Fruit fly (Drosophila melanogaster) whole organism, embryonic: ENCODE results near the gene ZAP3.

Experiments
- Aef1 ChIP-seq: fragments of 200-800 bp; sonication (Bioruptor generic); IDR thresholded peaks from 3 replicates; pipeline ENCODE4 v1.3.6; 2022; ENCODE audit warnings: missing biosample characterization, missing genetic modification characterization
- Asciz ChIP-seq: fragments of 200-800 bp; sonication (Bioruptor generic); optimal IDR thresholded peaks from 2 replicates; lab custom pipeline; 2017; ENCODE audit warnings: missing biosample characterization, mild to moderate bottlenecking, missing genetic modification characterization, missing genetic modification reagents
- B-H2 ChIP-seq: fragments of 200-800 bp; sonication (Bioruptor generic); optimal IDR thresholded peaks from 2 replicates; lab custom pipeline; 2018; ENCODE audit warnings: missing biosample characterization, mild to moderate bottlenecking, missing genetic modification characterization
- Blimp-1 ChIP-seq: fragments of 200-800 bp; sonication (Bioruptor generic); optimal IDR thresholded peaks from 3 replicates; lab custom pipeline; 2018; ENCODE audit warnings: missing biosample characterization, missing genetic modification characterization, mild to moderate bottlenecking, moderate library complexity, missing genetic modification reagents
- CG11247 ChIP-seq: fragments of 200-800 bp; sonication (Bioruptor generic); IDR thresholded peaks from 2 replicates; pipeline ENCODE4 v1.3.6; 2022; ENCODE audit warnings: missing biosample characterization, missing genetic modification characterization
- CG11695 ChIP-seq: fragments of 200-800 bp; sonication (Bioruptor generic); IDR thresholded peaks from 3 replicates; pipeline ENCODE4 v1.3.6; 2022; ENCODE audit warnings: missing biosample characterization, missing genetic modification characterization
- CG14965 ChIP-seq: fragments of 200-800 bp; sonication (Bioruptor generic); optimal IDR thresholded peaks from 2 replicates; lab custom pipeline; 2016; ENCODE audit warnings: missing biosample characterization, missing genetic modification characterization, borderline replicate concordance
- CG15479 ChIP-seq: fragments of 200-800 bp; sonication (Bioruptor generic); optimal IDR thresholded peaks from 3 replicates; lab custom pipeline; 2019; ENCODE audit warnings: missing biosample characterization, mild to moderate bottlenecking, missing genetic modification characterization, moderate library complexity
- CG15514 ChIP-seq: fragments of 200-800 bp; sonication (Bioruptor generic); optimal IDR thresholded peaks from 3 replicates; lab custom pipeline; 2017; ENCODE audit warnings: missing biosample characterization, missing genetic modification characterization, mild to moderate bottlenecking, moderate library complexity, missing genetic modification reagents
- CG16813 ChIP-seq: fragments of 200-800 bp; sonication (Bioruptor generic); IDR thresholded peaks from 3 replicates; pipeline ENCODE4 v1.3.6; 2022; ENCODE audit warnings: missing biosample characterization, missing genetic modification characterization; ENCODE audit not compliant: partially characterized antibody
- CG17568 ChIP-seq: fragments of 200-800 bp; sonication (Bioruptor generic); optimal IDR thresholded peaks from 2 replicates; lab custom pipeline; 2018; ENCODE audit warnings: missing biosample characterization, mild to moderate bottlenecking, missing genetic modification characterization, moderate library complexity
- CG1792 ChIP-seq: fragments of 200-800 bp; sonication (Bioruptor generic); optimal IDR thresholded peaks from 2 replicates; lab custom pipeline; 2016; ENCODE audit warnings: missing biosample characterization, missing genetic modification characterization
- CG2199 ChIP-seq: fragments of 200-800 bp; sonication (Bioruptor generic); IDR thresholded peaks from 3 replicates; pipeline ENCODE4 v1.3.6; 2022; ENCODE audit warnings: missing biosample characterization, missing genetic modification characterization
- CG3281 ChIP-seq: fragments of 200-800 bp; sonication (Bioruptor generic); optimal IDR thresholded peaks from 3 replicates; lab custom pipeline; 2017; ENCODE audit warnings: missing biosample characterization, mild to moderate bottlenecking, missing genetic modification characterization
- CG33213 ChIP-seq: fragments of 200-800 bp; sonication (Bioruptor generic); optimal IDR thresholded peaks from 3 replicates; lab custom pipeline; 2016; ENCODE audit warnings: missing biosample characterization, missing genetic modification characterization
- CG3407 ChIP-seq: fragments of 200-800 bp; sonication (Bioruptor generic); optimal IDR thresholded peaks from 2 replicates; lab custom pipeline; 2018; ENCODE audit warnings: missing biosample characterization, mild to moderate bottlenecking, missing genetic modification characterization
- CG3847 ChIP-seq: fragments of 200-800 bp; sonication (Bioruptor generic); IDR thresholded peaks from 2 replicates; pipeline ENCODE4 v1.3.6; 2022; ENCODE audit warnings: missing biosample characterization, missing genetic modification characterization
- CG42726 ChIP-seq: fragments of 200-800 bp; sonication (Bioruptor generic); IDR thresholded peaks from 2 replicates; pipeline ENCODE4 v1.3.6; 2022; ENCODE audit warnings: missing biosample characterization, missing genetic modification characterization; ENCODE audit not compliant: partially characterized antibody
- CG4854 ChIP-seq: fragments of 200-800 bp; sonication (Bioruptor generic); optimal IDR thresholded peaks from 2 replicates; lab custom pipeline; 2016; ENCODE audit warnings: missing biosample characterization, missing genetic modification characterization, inconsistent platforms
- CG6813 ChIP-seq: fragments of 200-800 bp; sonication (Bioruptor generic); optimal IDR thresholded peaks from 2 replicates; lab custom pipeline; 2017; ENCODE audit warnings: missing biosample characterization, missing genetic modification characterization, mild to moderate bottlenecking, moderate library complexity, missing genetic modification reagents
- CG9215 ChIP-seq: fragments of 200-800 bp; sonication (Bioruptor generic); IDR thresholded peaks from 2 replicates; pipeline ENCODE4 v1.3.6; 2022; ENCODE audit warnings: missing biosample characterization, missing genetic modification characterization
- ERR ChIP-seq: fragments of 200-800 bp; sonication (Bioruptor generic); optimal IDR thresholded peaks from 2 replicates; lab custom pipeline; 2016; ENCODE audit warnings: missing biosample characterization, missing genetic modification characterization
- Ets97D ChIP-seq: fragments of 200-800 bp; sonication (Bioruptor generic); optimal IDR thresholded peaks from 3 replicates; lab custom pipeline; 2016; ENCODE audit warnings: missing biosample characterization, missing genetic modification characterization
- H15 ChIP-seq: fragments of 200-800 bp; sonication (Bioruptor generic); IDR thresholded peaks from 3 replicates; pipeline ENCODE4 v1.3.6; 2022; ENCODE audit warnings: missing biosample characterization, missing genetic modification characterization
- Hey ChIP-seq: fragments of 200-800 bp; sonication (Bioruptor generic); optimal IDR thresholded peaks from 3 replicates; lab custom pipeline; 2018; ENCODE audit warnings: missing biosample characterization, mild to moderate bottlenecking, missing genetic modification characterization
- HmgZ ChIP-seq: fragments of 200-800 bp; sonication (Bioruptor generic); optimal IDR thresholded peaks from 2 replicates; lab custom pipeline; 2018; ENCODE audit warnings: missing biosample characterization, mild to moderate bottlenecking, missing genetic modification characterization
- Hmx ChIP-seq: fragments of 200-800 bp; sonication (Bioruptor generic); optimal IDR thresholded peaks from 2 replicates; lab custom pipeline; 2016; ENCODE audit warnings: missing biosample characterization, missing genetic modification characterization
- Hr3 ChIP-seq: fragments of 200-800 bp; sonication (Bioruptor generic); optimal IDR thresholded peaks from 3 replicates; lab custom pipeline; 2016; ENCODE audit warnings: missing biosample characterization, missing genetic modification characterization
- Hsf ChIP-seq: fragments of 200-800 bp; sonication (Bioruptor generic); optimal IDR thresholded peaks from 3 replicates; lab custom pipeline; 2016; ENCODE audit warnings: missing biosample characterization, missing genetic modification characterization
- Max ChIP-seq: fragments of 200-800 bp; sonication (Bioruptor generic); optimal IDR thresholded peaks from 2 replicates; lab custom pipeline; 2016; ENCODE audit warnings: missing biosample characterization, mild to moderate bottlenecking, missing genetic modification characterization
- Mes4 ChIP-seq: fragments of 200-800 bp; sonication (Bioruptor generic); optimal IDR thresholded peaks from 2 replicates; lab custom pipeline; 2016; ENCODE audit warnings: missing biosample characterization, missing genetic modification characterization
- Mrtf ChIP-seq: fragments of 200-800 bp; sonication (Bioruptor generic); IDR thresholded peaks from 3 replicates; pipeline ENCODE4 v1.3.6; 2022; ENCODE audit warnings: missing biosample characterization, missing genetic modification characterization
- Optix ChIP-seq: fragments of 200-800 bp; sonication (Bioruptor generic); IDR thresholded peaks from 3 replicates; pipeline ENCODE4 v1.3.6; 2022; ENCODE audit warnings: missing biosample characterization, missing genetic modification characterization
- Poxn ChIP-seq: fragments of 200-800 bp; sonication (Bioruptor generic); IDR thresholded peaks from 2 replicates; pipeline ENCODE4 v1.3.6; 2022; ENCODE audit warnings: missing biosample characterization, missing genetic modification characterization
- Sin3A ChIP-seq: fragments of >200 bp; optimal IDR thresholded peaks from 2 replicates; lab custom pipeline; 2018
- Taf1 ChIP-seq: fragments of 200-800 bp; sonication (Bioruptor generic); IDR thresholded peaks from 2 replicates; pipeline ENCODE4 v1.3.6; 2022; ENCODE audit warnings: missing biosample characterization, missing genetic modification characterization
- Vsx1 ChIP-seq: fragments of 200-800 bp; sonication (Bioruptor generic); optimal IDR thresholded peaks from 2 replicates; lab custom pipeline; 2017; ENCODE audit warnings: missing biosample characterization, mild to moderate bottlenecking, missing genetic modification characterization, missing genetic modification reagents
- Xbp1 ChIP-seq: fragments of 200-800 bp; sonication (Bioruptor generic); optimal IDR thresholded peaks from 3 replicates; lab custom pipeline; 2016; ENCODE audit warnings: missing biosample characterization, mild to moderate bottlenecking, missing genetic modification characterization
- ato ChIP-seq: fragments of 200-800 bp; sonication (Bioruptor generic); IDR thresholded peaks from 2 replicates; pipeline ENCODE4 v1.3.6; 2022; ENCODE audit warnings: missing biosample characterization, missing genetic modification characterization; ENCODE audit not compliant: partially characterized antibody
- eve ChIP-seq, 2 experiments: fragments of >200 bp; optimal IDR thresholded peaks; 2 replicates each; lab custom pipeline; 2017; ENCODE audit warnings: missing biosample characterization in 2 of 2, missing genetic modification characterization in 2 of 2
- eyg ChIP-seq: fragments of 200-800 bp; sonication (Bioruptor generic); optimal IDR thresholded peaks from 3 replicates; lab custom pipeline; 2016; ENCODE audit warnings: missing biosample characterization, missing genetic modification characterization
- grau ChIP-seq: fragments of 200-800 bp; optimal IDR thresholded peaks from 3 replicates; lab custom pipeline; 2019; ENCODE audit warnings: missing biosample characterization, mild to moderate bottlenecking, missing genetic modification characterization, moderate library complexity
- insv ChIP-seq, 2 experiments: fragments of 200-800 bp; sonication (Bioruptor generic); optimal IDR thresholded peaks; 3 replicates each; lab custom pipeline; 2016 to 2018; ENCODE audit warnings: missing biosample characterization in 2 of 2, missing genetic modification characterization in 2 of 2
- jumu ChIP-seq: fragments of 200-800 bp; sonication (Bioruptor generic); optimal IDR thresholded peaks from 3 replicates; lab custom pipeline; 2016; ENCODE audit warnings: missing biosample characterization, missing genetic modification characterization
- lilli ChIP-seq: fragments of 200-800 bp; sonication (Bioruptor generic); optimal IDR thresholded peaks from 3 replicates; lab custom pipeline; 2016; ENCODE audit warnings: missing biosample characterization, missing genetic modification characterization
- mam ChIP-seq: fragments of 200-800 bp; sonication (Bioruptor generic); optimal IDR thresholded peaks from 3 replicates; lab custom pipeline; 2016; ENCODE audit warnings: missing biosample characterization, missing genetic modification characterization
- pnt ChIP-seq: fragments of 200-800 bp; sonication (Bioruptor generic); optimal IDR thresholded peaks from 3 replicates; lab custom pipeline; 2016; ENCODE audit warnings: missing biosample characterization, missing genetic modification characterization
- pros ChIP-seq: fragments of 200-800 bp; sonication (Bioruptor generic); optimal IDR thresholded peaks from 3 replicates; lab custom pipeline; 2019; ENCODE audit warnings: missing biosample characterization, mild to moderate bottlenecking, missing genetic modification characterization, moderate library complexity
- trem ChIP-seq: fragments of 200-800 bp; optimal IDR thresholded peaks from 3 replicates; lab custom pipeline; 2019; ENCODE audit warnings: missing biosample characterization, mild to moderate bottlenecking, missing genetic modification characterization, moderate library complexity
- wek ChIP-seq: fragments of 200-800 bp; sonication (Bioruptor generic); optimal IDR thresholded peaks from 3 replicates; lab custom pipeline; 2018; ENCODE audit warnings: missing biosample characterization, mild to moderate bottlenecking, missing genetic modification characterization, moderate library complexity

ZAP3 gene

DNA sequence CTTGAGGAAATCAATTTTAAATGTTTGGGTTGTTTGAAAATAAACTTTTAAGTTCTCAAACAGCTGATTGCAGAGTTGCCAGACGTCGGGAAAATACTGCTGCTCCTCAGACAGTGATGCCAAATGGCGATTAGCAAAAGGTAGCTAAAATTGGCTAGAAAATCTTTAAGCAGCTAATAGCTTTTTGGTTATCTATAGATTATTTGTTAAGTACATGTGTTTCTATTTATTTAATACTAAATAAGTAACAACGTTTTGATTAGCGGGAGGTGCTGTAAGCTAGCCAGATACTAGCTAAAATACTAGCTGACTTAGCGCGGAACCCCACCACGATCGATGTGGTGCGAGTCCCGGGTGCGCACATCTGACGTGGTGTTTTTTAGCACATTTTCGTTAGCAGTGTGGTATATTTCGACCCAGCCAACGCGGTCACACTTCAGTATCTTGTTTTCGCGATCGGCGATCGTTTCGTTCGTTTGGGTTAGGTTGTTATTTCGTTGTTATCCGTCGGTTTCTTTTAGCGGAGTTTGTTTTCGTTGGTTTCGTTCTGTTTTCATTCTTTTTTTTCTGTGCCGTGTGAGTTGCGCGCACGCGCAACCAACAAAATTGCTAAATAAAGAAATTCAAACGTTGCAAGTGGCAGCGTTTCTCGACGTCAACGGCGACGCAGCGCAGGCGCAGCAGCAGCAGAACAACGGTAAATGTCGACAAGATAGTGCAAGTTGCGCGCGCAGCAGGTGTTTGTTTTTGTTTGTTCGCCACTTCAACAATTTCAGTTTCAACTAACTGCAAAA lies 4.0 kb upstream of the ZAP3 start, which contains the start of the genes Naxe and RhoU (continued):
- TF ChIP-seq grau (peak; percentile 23), eve (GFP tag; optimal IDR thresholded peaks at IDR 0.05; lab: Kevin White, UChicago) (no peak), H15 (GFP tag; lab: Robert Waterston, UW) (no peak), Mes4 (GFP tag; lab: Kevin White, UChicago) (no peak), CG17568 (GFP tag; lab: Kevin White, UChicago) (no peak), Aef1 (GFP tag; lab: Robert Waterston, UW) (peak; percentile 36; the same call in 1 of the 3 replicates), ERR (GFP tag; lab: Kevin White, UChicago) (no peak), CG11695 (GFP tag; lab: Robert Waterston, UW) (no peak), Xbp1 (GFP tag; lab: Kevin White, UChicago) (peak; percentile 36), Asciz (GFP tag; lab: Kevin White, UChicago) (no peak), CG9215 (GFP tag; lab: Robert Waterston, UW) (peak; percentile 64), Blimp-1 (no peak), CG15514 (peak; percentile 42), CG4854 (GFP tag; lab: Kevin White, UChicago) (no peak), Vsx1 (no peak), lilli (peak; percentile 58), Hey (no peak), CG3281 (GFP tag; lab: Kevin White, UChicago) (no peak), CG1792 (GFP tag; lab: Kevin White, UChicago) (no peak), Ets97D (GFP tag; lab: Kevin White, UChicago) (peak; percentile 51), pros (GFP tag; lab: Kevin White, UChicago) (no peak), CG6813 (GFP tag; lab: Kevin White, UChicago) (no peak), Mrtf (GFP tag; lab: Robert Waterston, UW) (peak; percentile 41; the same call in 1 of the 3 replicates), CG33213 (GFP tag; lab: Kevin White, UChicago) (peak; percentile 73), jumu (peak; percentile 4), Hmx (GFP tag; lab: Kevin White, UChicago) (no peak), Optix (GFP tag; lab: Robert Waterston, UW) (no peak), CG15479 (GFP tag; lab: Kevin White, UChicago) (peak; percentile 87), Hr3 (GFP tag; lab: Kevin White, UChicago) (no peak), pnt (peak; percentile 34), CG3407 (no peak), CG3847 (GFP tag; lab: Robert Waterston, UW) (peak; percentile 60; the same call in 1 of the 2 replicates), CG2199 (GFP tag; lab: Robert Waterston, UW) (no peak), Hsf (GFP tag; lab: Kevin White, UChicago) (peak; percentile 22), Sin3A (lab: Kevin White, UChicago) (peak; percentile 97), eyg (GFP tag; lab: Kevin White, UChicago) (no peak), Poxn (no peak), trem (tag; lab: Kevin White, UChicago) (peak; percentile 60), CG42726 (peak; percentile 58), wek (no peak), insv (GFP tag; optimal IDR thresholded peaks at IDR 0.05; lab: Kevin White, UChicago) (peak in 1 of 2 experiments; percentile 2), mam (GFP tag; lab: Kevin White, UChicago) (peak; percentile 58), HmgZ (tag; lab: Kevin White, UChicago) (no peak), CG11247 (no peak), Taf1 (GFP tag; lab: Robert Waterston, UW) (no peak), CG16813 (GFP tag; lab: Robert Waterston, UW) (0 out of 3 replicates have a peak, but pooled peaks have one; percentile 32), CG14965 (GFP tag; lab: Kevin White, UChicago) (no peak), Max (peak; percentile 26), ato (GFP tag; lab: Robert Waterston, UW) (no peak), B-H2 (GFP tag; lab: Kevin White, UChicago) (no peak)
